Worm (Caenorhabditis elegans): ENCODE measurements around the gene emc-5.

- TF ChIP-seq nhr-77 (tag; optimal IDR thresholded peaks at IDR 0.05) (no peak), nhr-237 (tag; optimal IDR thresholded peaks at IDR 0.05) (no peak), daf-19 (GFP tag; conservative IDR thresholded peaks at IDR 0.05) (no peak), ces-1 (GFP tag; optimal IDR thresholded peaks at IDR 0.05) (no peak), nhr-28 (tag; optimal IDR thresholded peaks at IDR 0.05) (no peak), ceh-82 (tag; optimal IDR thresholded peaks at IDR 0.05) (no peak), mep-1 (tag; optimal IDR thresholded peaks at IDR 0.05) (no peak)
These were observed 18.2 kb downstream of the emc-5 start, which contains the start of gene srh-44 for ce11 chrII:11514775-11515174.
